Fruit fly (Drosophila melanogaster): ENCODE data around the gene Ada.

DNA sequence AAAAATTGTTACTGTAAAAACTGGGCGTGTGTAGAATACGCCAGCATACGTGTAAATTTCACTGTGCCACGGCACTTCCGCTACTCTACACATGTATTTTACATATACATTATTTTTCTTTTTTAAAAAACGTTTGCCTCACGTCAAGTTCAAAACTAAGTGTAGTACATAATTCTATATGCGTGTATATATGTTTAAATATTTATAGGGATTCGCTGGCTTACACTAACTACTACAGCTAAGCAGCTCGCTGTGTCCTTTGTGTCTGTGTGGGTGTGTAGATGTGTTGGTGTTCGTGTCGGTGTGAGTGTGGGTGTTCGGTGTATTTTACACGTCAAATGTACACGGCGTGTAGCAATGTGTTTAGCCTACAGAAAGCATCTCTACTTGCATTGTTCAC is 3.4 kb downstream of the Ada start:
- TF ChIP-seq HLH106 (tag; optimal IDR thresholded peaks at IDR 0.05) (no peak), Rel (GFP tag; optimal IDR thresholded peaks at IDR 0.05) (no peak), Rel (tag; optimal IDR thresholded peaks at IDR 0.05) (no peak), fru (GFP tag; optimal IDR thresholded peaks at IDR 0.05) (no peak), br (GFP tag; optimal IDR thresholded peaks at IDR 0.05) (no peak), jim (GFP tag; optimal IDR thresholded peaks at IDR 0.05) (no peak), h (GFP tag; optimal IDR thresholded peaks at IDR 0.05) (no peak), usp (GFP tag; optimal IDR thresholded peaks at IDR 0.05) (no peak), psq (GFP tag; optimal IDR thresholded peaks at IDR 0.05) (no peak), Dfd (GFP tag; optimal IDR thresholded peaks at IDR 0.05) (no peak), Hr78 (GFP tag; optimal IDR thresholded peaks at IDR 0.05) (no peak), rgr (GFP tag; optimal IDR thresholded peaks at IDR 0.05) (no peak), lola (GFP tag; optimal IDR thresholded peaks at IDR 0.05) (no peak)

Measured in whole organism, wandering third instar larva.